Fruit fly (Drosophila melanogaster): ENCODE results near the gene Lar.
A peak's percentile ranks its signal among the peaks of the same experiment; 100 is the strongest.

Lar gene

DNA sequence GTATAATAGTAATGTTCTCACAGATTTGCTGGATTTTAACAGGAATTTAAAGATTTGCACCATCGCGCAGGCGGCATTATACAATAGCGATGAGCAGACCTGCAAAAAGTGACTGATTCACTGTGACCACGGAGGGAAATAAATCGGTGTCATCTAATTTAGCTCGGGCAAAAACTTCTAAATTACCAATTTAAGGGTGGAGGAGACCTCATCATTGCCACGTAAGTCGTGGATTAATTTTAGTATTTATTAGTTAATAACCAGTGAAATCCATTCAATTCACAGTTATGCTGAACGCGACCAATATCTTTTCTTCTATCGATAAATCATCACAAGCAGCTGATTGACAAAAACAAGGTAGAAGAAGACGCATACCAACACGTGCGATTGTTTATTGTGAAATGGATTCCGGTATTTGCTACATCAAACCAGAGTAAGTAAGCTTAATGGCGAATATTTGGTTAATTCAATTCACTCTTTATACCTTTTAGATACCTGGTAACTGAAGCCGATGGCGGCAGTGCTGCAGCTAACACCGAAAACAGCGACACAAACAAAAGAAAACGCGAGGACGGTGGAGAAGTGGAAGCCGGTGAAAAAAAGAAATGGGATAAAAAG is 172.2 kb downstream of the Lar start, which contains the start of the genes CG10628 and Dus3 (continued):
- TF ChIP-seq CG10543 (GFP tag; optimal IDR thresholded peaks at IDR 0.05), result peak; percentile 88
- TF ChIP-seq CG7357 (GFP tag; IDR thresholded peaks at IDR 0.05), result peak; percentile 86
- peak; percentile 91 for TF ChIP-seq cwo (GFP tag; optimal IDR thresholded peaks at IDR 0.05)
- peak; percentile 82 for TF ChIP-seq CG12071 (GFP tag; optimal IDR thresholded peaks at IDR 0.05)
- TF ChIP-seq CG10565 (GFP tag; optimal IDR thresholded peaks at IDR 0.05), result peak; percentile 36
- TF ChIP-seq CG13894 (tag; optimal IDR thresholded peaks at IDR 0.05), result peak; percentile 87
- TF ChIP-seq CG10462 (GFP tag; optimal IDR thresholded peaks at IDR 0.05), result peak; percentile 76
- peak; percentile 53 for TF ChIP-seq wek (GFP tag; optimal IDR thresholded peaks at IDR 0.05)
- TF ChIP-seq CG32772 (GFP tag; IDR thresholded peaks at IDR 0.05), result peak; percentile 91
- peak; percentile 82 for TF ChIP-seq CG6654 (GFP tag; optimal IDR thresholded peaks at IDR 0.05)
- TF ChIP-seq pum (GFP tag; optimal IDR thresholded peaks at IDR 0.05), result peak; percentile 95
- peak; percentile 88 for TF ChIP-seq CG18764 (GFP tag; optimal IDR thresholded peaks at IDR 0.05)
- peak; percentile 83 for TF ChIP-seq CG15514 (GFP tag; optimal IDR thresholded peaks at IDR 0.05)
- peak; percentile 98 for TF ChIP-seq ewg (GFP tag; optimal IDR thresholded peaks at IDR 0.05)
- TF ChIP-seq Antp (GFP tag; optimal IDR thresholded peaks at IDR 0.05), result peak; percentile 94
- no peak for TF ChIP-seq gsb-n (tag; optimal IDR thresholded peaks at IDR 0.05)
- TF ChIP-seq bigmax (GFP tag; optimal IDR thresholded peaks at IDR 0.05), result peak; percentile 34
- peak; percentile 81 for TF ChIP-seq onecut (GFP tag; IDR thresholded peaks at IDR 0.05)
- peak; percentile 91 for TF ChIP-seq Sox102F (GFP tag; optimal IDR thresholded peaks at IDR 0.05)
- peak; percentile 74 for TF ChIP-seq salm (tag; optimal IDR thresholded peaks at IDR 0.05)
- peak; percentile 90 for TF ChIP-seq CG17328 (GFP tag; IDR thresholded peaks at IDR 0.05)
- peak; percentile 90 for TF ChIP-seq pnt (GFP tag; optimal IDR thresholded peaks at IDR 0.05)
- peak; percentile 77 for TF ChIP-seq org-1 (GFP tag; optimal IDR thresholded peaks at IDR 0.05)
- peak; percentile 75 for TF ChIP-seq Lim3 (GFP tag; IDR thresholded peaks at IDR 0.05)
- peak; percentile 82 for TF ChIP-seq Mrtf (GFP tag; IDR thresholded peaks at IDR 0.05)
- peak; percentile 93 for TF ChIP-seq dysf (GFP tag; IDR thresholded peaks at IDR 0.05)
- TF ChIP-seq slou (GFP tag; optimal IDR thresholded peaks at IDR 0.05), result peak; percentile 49
- peak; percentile 72 for TF ChIP-seq CG10274 (GFP tag; optimal IDR thresholded peaks at IDR 0.05)
- peak; percentile 17 for TF ChIP-seq gfzf (GFP tag; optimal IDR thresholded peaks at IDR 0.05)
- TF ChIP-seq CG31441 (GFP tag; IDR thresholded peaks at IDR 0.05), result peak; percentile 100
- peak; percentile 89 for TF ChIP-seq B-H2 (GFP tag; optimal IDR thresholded peaks at IDR 0.05)
- TF ChIP-seq al (GFP tag; IDR thresholded peaks at IDR 0.05), result peak; percentile 93
- TF ChIP-seq oc (tag; optimal IDR thresholded peaks at IDR 0.05), result peak; percentile 85
- no peak for TF ChIP-seq sqz (GFP tag; optimal IDR thresholded peaks at IDR 0.05)
- TF ChIP-seq Oli (tag; optimal IDR thresholded peaks at IDR 0.05), result peak; percentile 87
- peak; percentile 92 for TF ChIP-seq NfI (GFP tag; optimal IDR thresholded peaks at IDR 0.05)
- peak; percentile 22 for TF ChIP-seq fd102C (GFP tag; optimal IDR thresholded peaks at IDR 0.05)
- TF ChIP-seq pita (GFP tag; optimal IDR thresholded peaks at IDR 0.05), result no peak
- peak; percentile 93 for TF ChIP-seq CoRest (tag; optimal IDR thresholded peaks at IDR 0.05)
- peak; percentile 86 for TF ChIP-seq CG5953 (GFP tag; IDR thresholded peaks at IDR 0.05)
- peak; percentile 71 for TF ChIP-seq CG8765 (GFP tag; IDR thresholded peaks at IDR 0.05)
- peak; percentile 95 for TF ChIP-seq Ptx1 (GFP tag; IDR thresholded peaks at IDR 0.05)
- TF ChIP-seq CG34422 (GFP tag; IDR thresholded peaks at IDR 0.05), result peak; percentile 96
- TF ChIP-seq Bgb (GFP tag; IDR thresholded peaks at IDR 0.05; ENCODE audit: partially characterized antibody), result peak; percentile 48; the same call in 1 of the 2 replicates
- peak; percentile 79 for TF ChIP-seq CG3838 (GFP tag; optimal IDR thresholded peaks at IDR 0.05)
- TF ChIP-seq CG8944 (GFP tag; optimal IDR thresholded peaks at IDR 0.05), result peak; percentile 82
- TF ChIP-seq CG4360 (GFP tag; IDR thresholded peaks at IDR 0.05), result peak; percentile 58
- TF ChIP-seq Pdp1 (GFP tag; optimal IDR thresholded peaks at IDR 0.05), result peak; percentile 96
- peak; percentile 90 for TF ChIP-seq CG7372 (GFP tag; IDR thresholded peaks at IDR 0.05)
- peak; percentile 93 for TF ChIP-seq ci (GFP tag; IDR thresholded peaks at IDR 0.05)

Data from whole organism, embryonic.